Worm (Caenorhabditis elegans): ENCODE measurements around the gene C35D10.1.

C35D10.1 gene

DNA sequence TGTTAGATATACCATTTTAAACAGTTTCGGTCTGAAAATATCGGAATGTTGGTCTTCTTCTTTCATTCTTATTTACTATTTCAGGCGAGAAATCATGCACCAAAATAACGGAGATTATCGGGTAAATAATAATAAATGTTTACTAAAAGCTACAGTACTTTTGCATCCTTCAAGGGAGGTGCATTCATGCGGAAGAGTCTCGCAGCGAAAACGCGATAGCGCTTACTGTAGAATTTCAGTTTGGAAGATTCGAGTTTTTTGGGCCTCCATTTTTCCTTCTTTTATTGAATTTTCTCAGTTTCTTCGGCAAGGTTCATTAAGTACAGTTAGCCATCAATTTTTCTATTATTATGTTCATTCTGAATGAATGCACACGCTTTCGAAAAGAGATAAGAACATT, 23.4 kb upstream of the C35D10.1 start, which contains the start of gene C35D10.7:
Gene C35D10.7 (plus strand): TSS at position 85 of the 400 bp plus-strand sequence.
- TF ChIP-seq unc-3 (GFP tag; conservative IDR thresholded peaks at IDR 0.05): no peak
- no peak for TF ChIP-seq unc-3 (tag; optimal IDR thresholded peaks at IDR 0.05)
- no peak for TF ChIP-seq madf-2 (tag; optimal IDR thresholded peaks at IDR 0.05)
- TF ChIP-seq unc-86 (tag; optimal IDR thresholded peaks at IDR 0.05): no peak
- TF ChIP-seq mec-3 (tag; optimal IDR thresholded peaks at IDR 0.05; ENCODE audit: borderline replicate concordance): no peak
- TF ChIP-seq ets-4 (tag; optimal IDR thresholded peaks at IDR 0.05): no peak
- TF ChIP-seq dmd-4 (tag; optimal IDR thresholded peaks at IDR 0.05; ENCODE audit: borderline replicate concordance): no peak
- no peak for TF ChIP-seq ceh-6 (GFP tag; optimal IDR thresholded peaks at IDR 0.05)

DNA sequence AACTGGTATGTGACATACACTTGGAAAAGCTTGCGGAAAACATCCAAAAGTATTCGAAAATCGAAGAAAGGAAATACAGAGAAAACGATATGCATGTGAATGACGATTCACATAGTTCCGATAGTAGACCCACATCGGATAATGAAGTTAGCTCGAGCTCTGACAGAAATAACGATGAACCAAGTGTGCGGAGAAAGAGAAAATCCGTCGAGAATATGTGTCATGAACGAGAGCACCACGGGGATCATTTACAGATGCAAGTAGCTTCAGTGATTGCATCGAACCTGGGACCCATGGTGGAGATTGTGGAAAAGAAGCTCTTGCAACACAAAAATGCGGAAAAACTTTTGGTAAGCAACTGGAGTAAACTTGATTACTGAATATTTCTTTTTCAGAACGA, 22.6 kb upstream of the C35D10.1 start:
- TF ChIP-seq syd-9 (tag; optimal IDR thresholded peaks at IDR 0.05) (no peak), ceh-14 (tag; optimal IDR thresholded peaks at IDR 0.05) (no peak), dve-1 (tag; optimal IDR thresholded peaks at IDR 0.05) (no peak), fkh-6 (tag; optimal IDR thresholded peaks at IDR 0.05) (no peak), pha-2 (tag; optimal IDR thresholded peaks at IDR 0.05) (no peak), che-1 (tag; optimal IDR thresholded peaks at IDR 0.05) (no peak), tbx-7 (tag; optimal IDR thresholded peaks at IDR 0.05) (no peak), dmd-4 (tag; optimal IDR thresholded peaks at IDR 0.05; ENCODE audit: borderline replicate concordance) (no peak), ztf-16 (tag; optimal IDR thresholded peaks at IDR 0.05) (no peak), eyg-1 (tag; optimal IDR thresholded peaks at IDR 0.05) (no peak), unc-86 (tag; optimal IDR thresholded peaks at IDR 0.05) (no peak), ref-2 (tag; optimal IDR thresholded peaks at IDR 0.05) (no peak)

DNA sequence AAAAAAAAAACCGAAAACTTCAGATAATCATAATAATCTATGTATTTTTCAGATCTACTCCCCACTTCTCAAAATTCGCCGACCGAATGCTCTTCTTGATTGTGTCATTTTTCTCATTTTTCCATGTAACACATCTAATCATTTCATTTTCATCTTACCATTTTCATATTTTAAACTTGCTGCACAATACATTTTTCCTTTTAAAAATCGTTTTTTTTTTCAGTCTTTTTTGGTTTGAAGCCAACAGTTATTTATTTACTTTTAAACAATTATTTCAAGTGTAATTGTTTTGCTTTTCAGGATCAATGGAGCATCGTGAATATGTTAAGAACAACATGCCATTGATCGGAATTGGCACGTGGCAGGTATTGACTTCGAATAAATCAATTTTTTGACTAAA, 20.5 kb upstream of the C35D10.1 start, which contains the start of gene C35D10.6:
Gene C35D10.6 (plus strand): TSS at position 301 of the 400 bp plus-strand sequence.
- no peak for TF ChIP-seq mec-3 (tag; optimal IDR thresholded peaks at IDR 0.05; ENCODE audit: borderline replicate concordance)
- no peak for TF ChIP-seq tbx-7 (tag; optimal IDR thresholded peaks at IDR 0.05)
- TF ChIP-seq syd-9 (tag; optimal IDR thresholded peaks at IDR 0.05): no peak
- no peak for TF ChIP-seq nhr-232 (tag; optimal IDR thresholded peaks at IDR 0.05)
- TF ChIP-seq ceh-9 (tag; optimal IDR thresholded peaks at IDR 0.05): no peak
- no peak for TF ChIP-seq pax-1 (tag; optimal IDR thresholded peaks at IDR 0.05)
- no peak for TF ChIP-seq T23F11.4 (GFP tag; optimal IDR thresholded peaks at IDR 0.05)
- TF ChIP-seq pat-9 (tag; optimal IDR thresholded peaks at IDR 0.05): no peak
- no peak for TF ChIP-seq ttx-3 (tag; optimal IDR thresholded peaks at IDR 0.05)
- no peak for TF ChIP-seq unc-3 (GFP tag; conservative IDR thresholded peaks at IDR 0.05)
- no peak for TF ChIP-seq unc-3 (tag; optimal IDR thresholded peaks at IDR 0.05)
- no peak for TF ChIP-seq ceh-6 (GFP tag; optimal IDR thresholded peaks at IDR 0.05)
- no peak for TF ChIP-seq F13H6.1 (tag; optimal IDR thresholded peaks at IDR 0.05)
- no peak for TF ChIP-seq hlh-15 (tag; optimal IDR thresholded peaks at IDR 0.05)

ce11 chrIII:4861744-4862401, 17.7 kb upstream of the C35D10.1 start, which contains the start of the genes C35D10.10 and C35D10.5:
C35D10.10 (minus strand) TSS chrIII:4861794.
C35D10.5 (plus strand) TSS chrIII:4862351.
- TF ChIP-seq ets-4 (tag; optimal IDR thresholded peaks at IDR 0.05) (peak; percentile 83), ceh-31 (tag; optimal IDR thresholded peaks at IDR 0.05) (peak; percentile 37), sox-2 (GFP tag; IDR thresholded peaks at IDR 0.05) (no peak), elt-2 (tag; optimal IDR thresholded peaks at IDR 0.05) (peak; percentile 13), ceh-2 (tag; optimal IDR thresholded peaks at IDR 0.05) (peak; percentile 66), tbx-2 (tag; optimal IDR thresholded peaks at IDR 0.05) (no peak), ceh-24 (tag; optimal IDR thresholded peaks at IDR 0.05) (no peak), pqm-1 (tag; optimal IDR thresholded peaks at IDR 0.05) (no peak), zip-5 (tag; optimal IDR thresholded peaks at IDR 0.05) (peak; percentile 31), tbx-7 (tag; optimal IDR thresholded peaks at IDR 0.05) (peak; percentile 28)

DNA sequence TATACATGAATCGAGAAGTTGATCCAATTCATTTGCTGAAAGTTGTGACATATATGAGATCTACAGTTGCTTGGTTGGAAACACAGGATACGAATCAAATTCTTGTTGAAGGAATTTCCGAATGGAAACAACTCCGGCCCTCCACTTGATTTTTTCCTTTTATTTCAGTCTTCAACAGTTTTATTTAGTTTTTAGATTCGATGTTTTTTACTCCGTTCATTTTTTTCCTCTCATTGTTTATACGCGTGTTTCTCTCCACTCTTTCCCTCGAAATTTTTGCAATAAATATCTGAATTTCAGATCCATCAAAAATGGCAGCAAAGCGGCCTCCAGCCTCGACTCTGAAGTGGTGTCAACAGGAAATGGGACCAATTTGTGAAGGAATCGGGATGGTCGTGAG, 16.4 kb upstream of the C35D10.1 start, which contains the start of gene coq-8:
Gene coq-8 (plus strand): TSS at position 301 of the 400 bp plus-strand sequence.
- TF ChIP-seq elt-4 (tag; optimal IDR thresholded peaks at IDR 0.05): no peak
- TF ChIP-seq ceh-22 (tag; optimal IDR thresholded peaks at IDR 0.05): no peak
- no peak for TF ChIP-seq ceh-6 (GFP tag; optimal IDR thresholded peaks at IDR 0.05)
- no peak for TF ChIP-seq nfya-1 (tag; optimal IDR thresholded peaks at IDR 0.05)
- no peak for TF ChIP-seq pqm-1 (tag; optimal IDR thresholded peaks at IDR 0.05)
- no peak for TF ChIP-seq nhr-232 (tag; optimal IDR thresholded peaks at IDR 0.05)
- no peak for TF ChIP-seq F13H6.1 (tag; optimal IDR thresholded peaks at IDR 0.05)
- no peak for TF ChIP-seq pros-1 (tag; optimal IDR thresholded peaks at IDR 0.05)
- TF ChIP-seq tbx-2 (tag; optimal IDR thresholded peaks at IDR 0.05): no peak
- TF ChIP-seq madf-2 (tag; optimal IDR thresholded peaks at IDR 0.05): no peak
- no peak for TF ChIP-seq fkh-10 (GFP tag; optimal IDR thresholded peaks at IDR 0.05)
- no peak for TF ChIP-seq K02D7.2 (tag; optimal IDR thresholded peaks at IDR 0.05)
- TF ChIP-seq pax-1 (tag; optimal IDR thresholded peaks at IDR 0.05): no peak
- no peak for TF ChIP-seq hlh-8 (tag; optimal IDR thresholded peaks at IDR 0.05)

Measured in whole organism, late embryonic.